Worm (Caenorhabditis elegans) whole organism, dauer: ENCODE data around the gene fipr-5.

Source experiments
- unc-62 ChIP-seq: sonication (generic microtip); optimal IDR thresholded peaks from 2 replicates; lab custom pipeline; 2017; ENCODE audit warnings: missing biosample characterization, missing genetic modification reagents, missing genetic modification characterization

fipr-5 gene

DNA sequence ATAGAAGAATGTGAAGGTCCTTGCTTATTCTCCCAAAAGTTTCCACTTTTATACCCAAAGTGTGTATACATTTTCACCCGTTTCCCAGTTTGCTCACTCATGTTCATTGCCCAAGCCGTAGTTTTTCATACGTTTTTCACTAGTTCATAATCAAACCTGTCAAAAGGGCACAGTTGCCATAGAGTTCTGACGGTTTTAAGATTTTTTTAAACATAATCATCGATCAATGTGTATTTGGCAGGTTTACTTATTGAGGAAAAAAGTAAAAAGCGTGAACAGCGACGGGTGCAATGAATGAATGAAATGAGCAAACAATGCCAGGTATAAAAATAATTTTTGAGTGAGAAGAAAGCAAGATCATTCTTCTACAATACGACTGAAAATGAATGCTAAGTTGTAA is at the start of gene fipr-5, which contains the start of gene fipr-9:
TSS of gene fipr-5 (minus strand) at position 101 of the 400 bp plus-strand sequence.
TSS of gene fipr-9 (plus strand) at position 346 of the 400 bp plus-strand sequence.
- TF ChIP-seq unc-62 (GFP tag; lab: Kevin White, UChicago), result no peak

DNA sequence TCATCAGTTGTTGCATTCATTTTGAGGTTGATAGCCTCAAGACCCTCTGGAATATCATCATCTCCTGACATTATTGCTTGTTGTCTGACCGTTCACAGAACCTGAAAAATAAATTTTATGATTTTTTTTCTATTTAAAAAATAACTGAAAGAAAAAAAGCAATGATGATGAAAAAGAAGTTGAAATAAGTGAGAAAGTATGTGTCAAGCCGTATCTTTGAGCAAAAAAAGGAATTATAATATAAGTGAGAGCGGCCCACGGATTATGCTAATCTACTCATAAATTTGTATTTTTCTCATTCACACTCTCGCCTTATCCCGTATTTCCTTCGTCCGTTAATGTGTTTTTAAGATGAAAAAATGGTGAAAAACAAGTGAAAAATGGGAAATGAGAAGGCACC is 49.0 kb upstream of the fipr-5 start, which contains the start of gene ric-4:
TSS of gene ric-4 (minus strand) at position 101 of the 400 bp plus-strand sequence.
- TF ChIP-seq unc-62 (GFP tag; lab: Kevin White, UChicago), result no peak

DNA sequence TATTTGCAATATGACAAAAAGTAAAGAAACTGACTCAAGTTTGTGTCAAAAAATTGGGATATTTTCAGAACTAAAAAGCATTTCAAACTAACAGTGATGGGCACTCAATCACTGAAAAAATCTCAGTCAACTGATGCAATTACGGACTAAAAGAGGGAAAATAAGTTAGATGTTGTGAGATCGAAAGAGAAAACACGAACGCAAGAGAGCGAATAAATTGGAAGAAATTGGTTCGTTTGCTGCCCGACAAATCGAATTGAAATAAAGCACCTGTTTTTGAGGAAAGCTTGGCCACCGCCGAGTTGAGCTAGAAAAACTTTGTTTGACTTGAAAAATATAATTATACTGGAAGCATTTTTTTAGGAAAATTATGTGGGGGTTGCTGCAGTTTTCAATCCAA is 44.8 kb upstream of the fipr-5 start:
- TF ChIP-seq unc-62 (GFP tag; lab: Kevin White, UChicago), result no peak

DNA sequence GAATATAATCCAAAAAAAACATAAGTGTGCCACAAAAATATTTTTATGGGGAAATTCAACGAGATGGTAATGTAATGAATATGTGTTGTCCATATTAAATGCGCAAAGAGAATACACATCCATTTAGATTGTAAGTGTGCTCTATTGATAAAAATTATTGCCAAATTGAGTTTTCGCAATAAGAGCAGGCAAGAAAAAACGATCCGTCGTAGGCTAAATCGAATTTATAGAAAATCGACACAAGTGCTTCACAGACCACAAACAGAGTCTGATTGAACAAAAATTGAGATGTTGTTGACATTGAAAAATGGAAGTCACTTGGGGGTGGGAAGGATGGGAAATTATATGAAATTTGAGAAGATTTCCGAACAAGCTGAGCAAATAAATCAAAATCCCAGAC is 43.8 kb upstream of the fipr-5 start:
- no peak for TF ChIP-seq unc-62 (GFP tag; lab: Kevin White, UChicago)

DNA sequence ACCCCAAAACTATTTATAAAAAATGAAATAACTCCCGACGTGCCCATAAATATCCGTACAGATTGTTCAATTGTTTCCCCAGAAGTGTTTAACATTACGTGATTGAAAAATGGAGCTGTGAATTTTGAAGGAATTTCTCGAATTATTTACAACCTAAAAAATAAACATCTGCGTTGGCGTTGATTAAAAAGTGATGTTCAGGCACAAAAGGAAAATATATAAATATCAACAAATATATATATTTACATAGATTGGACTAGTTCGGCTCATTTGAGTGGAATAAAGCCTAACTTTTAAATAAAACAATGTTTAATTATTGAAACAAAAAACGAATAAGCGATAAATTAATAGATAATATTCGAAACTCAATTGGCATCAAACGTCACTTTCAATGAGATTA is 39.2 kb upstream of the fipr-5 start, which contains the start of gene sri-18:
TSS of gene sri-18 (minus strand) at position 101 of the 400 bp plus-strand sequence.
- TF ChIP-seq unc-62 (GFP tag; lab: Kevin White, UChicago), result no peak

DNA sequence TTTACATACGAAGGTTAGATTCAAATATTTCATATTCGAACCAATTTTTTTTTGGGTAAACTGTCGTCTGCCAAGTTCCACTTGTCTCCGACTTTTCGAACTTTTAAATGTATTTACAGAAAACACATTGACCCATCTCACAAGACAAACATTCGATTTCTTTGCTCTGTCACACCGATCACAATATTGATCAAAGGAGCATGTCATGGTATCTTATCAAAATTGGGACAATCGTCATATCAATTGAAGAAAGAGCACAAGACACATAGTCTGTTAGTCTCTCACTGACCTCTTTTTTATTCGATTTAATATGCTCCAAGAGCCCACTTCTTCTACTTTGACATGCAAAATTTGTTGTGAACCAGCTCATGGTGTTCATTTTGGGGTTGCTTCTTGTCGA is 34.8 kb upstream of the fipr-5 start, which contains the start of gene nhr-232:
TSS of gene nhr-232 (plus strand) at position 121 of the 400 bp plus-strand sequence.
- no peak for TF ChIP-seq unc-62 (GFP tag; lab: Kevin White, UChicago)

DNA sequence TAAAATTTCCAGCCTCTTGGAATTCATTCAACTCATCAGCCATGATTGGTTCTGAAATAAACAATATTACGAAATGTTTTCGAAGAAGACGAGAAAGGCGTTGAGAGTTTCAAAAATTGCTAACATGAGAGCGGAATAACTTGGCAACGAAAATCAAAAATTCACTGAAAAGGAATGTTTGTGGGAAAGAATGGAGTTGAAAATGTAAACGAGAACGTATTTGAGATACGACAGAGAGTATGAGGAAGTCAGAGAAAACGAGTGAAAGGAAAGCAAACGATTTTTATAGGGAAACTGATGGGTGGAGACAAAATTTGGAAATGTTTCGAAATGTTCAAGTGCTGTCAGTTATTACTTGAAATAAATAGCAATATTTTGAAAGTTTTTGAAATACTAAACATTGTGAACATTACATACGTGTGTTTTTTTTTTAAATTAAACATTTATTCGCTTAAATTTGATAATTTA is 33.8 kb upstream of the fipr-5 start, which contains the start of gene rop-1:
TSS of gene rop-1 (minus strand) at position 51 of the 468 bp plus-strand sequence.
- TF ChIP-seq unc-62 (GFP tag; lab: Kevin White, UChicago), result no peak

DNA sequence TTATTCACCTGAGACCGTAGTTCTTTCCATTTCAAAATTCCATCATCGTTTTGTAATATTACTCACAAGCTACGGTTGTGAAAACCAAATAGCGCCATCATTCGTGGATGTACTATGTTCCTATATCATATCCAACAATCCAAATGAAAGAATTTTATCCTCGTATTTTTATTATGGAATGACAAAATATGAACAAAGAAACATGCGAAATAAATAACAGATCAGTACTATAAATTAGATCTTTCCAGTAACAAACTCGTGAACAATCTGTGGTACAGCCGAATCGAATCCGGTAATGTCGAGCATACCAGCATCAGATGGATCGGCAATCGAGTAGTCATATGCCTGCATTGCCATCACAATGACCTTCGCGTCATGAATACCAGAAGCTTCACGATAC is 31.5 kb upstream of the fipr-5 start:
- TF ChIP-seq unc-62 (GFP tag; lab: Kevin White, UChicago), result no peak

DNA sequence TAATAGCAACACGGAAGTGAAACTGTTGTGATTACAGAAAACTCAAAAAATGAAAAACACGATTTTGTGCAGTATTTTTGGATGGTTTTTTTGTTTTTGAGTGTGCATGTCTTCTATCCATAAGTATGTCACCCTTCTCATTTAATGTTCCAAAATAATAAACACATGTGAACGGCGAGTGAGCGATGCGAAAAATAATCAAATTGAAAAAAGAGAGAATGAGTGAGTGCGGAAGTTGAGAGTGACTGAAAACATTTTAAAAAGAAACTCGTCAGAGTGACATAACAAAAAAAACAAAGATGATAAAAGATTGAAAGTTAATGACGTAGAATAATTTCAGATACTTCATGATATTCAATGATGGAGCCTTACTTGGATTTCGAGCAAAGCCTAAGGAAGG is 28.3 kb upstream of the fipr-5 start:
- TF ChIP-seq unc-62 (GFP tag; lab: Kevin White, UChicago), result no peak

DNA sequence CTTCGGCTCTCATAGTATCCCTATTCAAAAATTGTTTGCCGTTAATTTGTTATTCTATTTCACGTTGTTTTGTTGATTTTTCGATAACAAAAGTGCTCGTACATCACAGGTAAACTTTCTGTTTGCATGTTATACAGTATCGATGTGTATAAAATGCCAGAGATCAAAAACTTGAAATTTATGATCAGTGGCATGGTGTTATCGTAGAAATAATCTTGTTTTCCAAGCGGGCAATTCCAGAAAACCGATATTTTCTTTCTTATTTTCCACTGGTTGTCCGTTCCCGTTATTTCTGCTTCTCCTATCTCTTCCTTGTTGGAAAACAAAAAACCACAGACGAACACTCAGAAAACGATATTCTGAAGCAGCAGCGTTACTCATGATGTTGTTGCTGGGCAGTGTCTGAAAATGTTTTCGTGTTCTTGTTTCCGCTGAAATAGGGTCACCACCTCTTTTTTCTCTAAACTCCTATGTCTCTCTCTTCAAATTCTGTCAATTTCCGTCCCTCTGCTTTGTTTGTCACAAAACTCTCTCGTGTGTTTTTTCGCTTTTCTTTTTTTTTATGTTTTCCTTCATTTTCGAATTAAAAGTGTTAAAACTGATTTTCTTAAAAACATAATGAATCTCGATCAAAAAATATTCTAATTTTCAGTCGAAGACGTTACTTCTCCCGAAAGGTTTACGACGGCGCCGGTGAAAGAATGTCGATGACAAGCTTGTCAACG is 27.2 kb upstream of the fipr-5 start, which contains the start of gene akt-1:
TSS of gene akt-1 (plus strand) at position 651 of the 725 bp plus-strand sequence.
- no peak for TF ChIP-seq unc-62 (GFP tag; lab: Kevin White, UChicago)

DNA sequence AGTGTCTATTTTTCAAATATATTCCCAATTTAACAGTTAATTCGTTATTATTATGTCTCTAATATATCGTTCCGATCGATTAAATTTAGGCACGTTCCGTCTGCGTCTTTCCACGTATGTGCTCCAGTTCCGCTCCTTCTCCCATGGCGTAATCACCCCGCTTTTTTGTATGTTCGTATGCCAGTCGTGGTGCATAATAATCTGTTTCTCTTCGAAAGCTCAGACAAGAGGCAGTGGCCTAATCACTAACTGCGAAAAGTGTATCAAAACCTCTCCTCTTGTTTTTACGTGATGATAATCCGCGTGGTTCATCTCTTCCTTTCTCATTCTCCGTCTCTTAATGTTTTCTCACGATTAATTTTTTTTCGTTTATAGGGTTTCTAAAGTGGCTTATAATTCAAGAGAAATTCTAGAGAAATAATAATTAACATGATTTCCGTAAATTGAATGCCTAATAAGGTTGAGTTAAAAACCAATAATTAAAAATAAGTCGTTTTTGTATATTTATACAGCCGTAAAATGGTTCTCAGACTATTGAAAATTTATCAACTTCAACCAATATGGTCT is 26.5 kb upstream of the fipr-5 start:
- no peak for TF ChIP-seq unc-62 (GFP tag; lab: Kevin White, UChicago)

DNA sequence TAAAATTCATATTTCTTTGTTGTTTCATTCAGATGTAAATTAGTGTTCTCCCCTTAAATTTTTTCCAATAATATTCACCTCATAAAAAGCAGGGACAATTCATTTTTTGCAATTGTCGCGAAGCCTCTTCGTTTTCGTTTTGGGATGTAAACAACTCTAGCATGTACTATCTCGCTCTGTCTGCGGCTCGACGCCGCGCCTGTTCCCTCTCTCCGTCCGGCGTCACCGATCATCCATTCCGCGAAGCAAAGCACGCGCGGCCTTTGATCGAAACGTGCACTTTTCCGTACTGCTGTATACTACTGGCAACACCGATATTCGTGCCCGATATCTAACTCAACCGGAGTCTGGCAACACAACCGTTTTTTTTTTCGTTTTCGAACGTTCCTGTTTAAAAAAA is 25.8 kb upstream of the fipr-5 start:
- no peak for TF ChIP-seq unc-62 (GFP tag; lab: Kevin White, UChicago)

DNA sequence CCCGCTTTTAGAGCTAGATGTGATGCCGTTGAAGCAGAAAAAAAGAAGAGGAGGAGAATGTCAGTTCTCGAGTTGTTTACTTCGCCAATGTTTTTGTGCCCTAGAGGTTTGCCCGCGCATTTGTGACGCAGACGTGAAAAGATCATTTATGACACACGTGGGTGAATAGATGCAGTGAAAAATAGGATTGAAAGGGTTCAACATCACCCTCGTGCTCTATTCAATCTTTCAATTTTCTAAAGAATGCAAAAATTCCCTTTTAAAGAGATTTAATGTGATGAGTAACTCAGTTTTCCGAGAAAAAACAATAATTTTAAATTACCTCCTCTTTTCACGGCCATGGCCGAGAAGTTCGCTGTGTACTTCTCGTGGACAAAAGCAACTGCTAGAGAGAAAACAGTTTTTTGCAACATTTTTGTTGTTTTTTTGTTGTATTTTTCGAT is 25.2 kb upstream of the fipr-5 start:
- no peak for TF ChIP-seq unc-62 (GFP tag; lab: Kevin White, UChicago)

DNA sequence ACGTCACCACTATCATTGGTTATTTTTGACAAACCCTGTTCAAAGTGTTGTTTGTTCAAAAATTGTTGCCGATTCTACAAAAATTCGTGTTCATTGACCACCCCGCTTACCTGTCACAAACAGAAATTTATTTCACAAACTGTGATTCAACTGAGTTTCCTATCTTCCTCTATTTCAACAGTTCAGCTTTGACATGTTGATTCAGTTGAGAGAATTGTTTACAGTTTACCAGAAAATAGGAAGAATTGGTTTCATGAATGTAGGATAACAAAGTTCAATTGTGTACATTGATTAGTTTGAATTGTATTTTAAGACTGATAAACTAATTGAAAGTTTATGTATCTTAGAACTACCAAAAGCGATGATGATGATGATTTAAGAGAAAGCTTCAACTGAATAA is 24.4 kb upstream of the fipr-5 start:
- TF ChIP-seq unc-62 (GFP tag; lab: Kevin White, UChicago), result no peak

DNA sequence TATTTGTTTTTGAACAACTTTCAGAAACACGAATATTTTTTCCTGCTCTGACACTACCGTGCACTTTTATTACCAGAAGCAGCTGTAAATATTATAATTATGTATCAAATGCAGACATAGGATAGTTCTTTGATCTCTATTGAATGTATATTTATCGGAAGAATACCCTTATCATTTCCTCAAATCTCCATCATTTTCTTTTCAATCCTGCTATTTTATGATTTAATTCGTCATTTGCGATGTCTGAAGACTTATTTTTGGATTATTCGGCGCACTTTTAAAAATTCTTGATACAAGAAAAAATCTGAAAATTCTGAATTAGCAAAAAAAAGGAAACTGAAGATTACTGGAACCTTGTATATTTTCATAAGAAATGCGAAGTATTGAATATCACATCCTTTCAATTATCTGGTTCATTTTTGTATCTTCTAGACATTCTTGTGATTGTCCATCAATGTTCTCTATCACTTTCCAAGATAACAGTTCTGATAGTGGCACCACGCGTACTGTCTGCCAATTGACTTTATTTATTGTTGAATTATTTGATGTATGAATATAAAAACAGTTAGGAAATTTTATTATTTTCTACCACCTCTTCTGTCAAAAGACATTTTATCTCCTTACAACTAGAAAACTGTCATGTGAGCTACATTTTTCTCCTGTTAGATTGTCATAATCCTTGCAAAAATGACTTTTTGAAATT is 23.0 kb upstream of the fipr-5 start:
- no peak for TF ChIP-seq unc-62 (GFP tag; lab: Kevin White, UChicago)

DNA sequence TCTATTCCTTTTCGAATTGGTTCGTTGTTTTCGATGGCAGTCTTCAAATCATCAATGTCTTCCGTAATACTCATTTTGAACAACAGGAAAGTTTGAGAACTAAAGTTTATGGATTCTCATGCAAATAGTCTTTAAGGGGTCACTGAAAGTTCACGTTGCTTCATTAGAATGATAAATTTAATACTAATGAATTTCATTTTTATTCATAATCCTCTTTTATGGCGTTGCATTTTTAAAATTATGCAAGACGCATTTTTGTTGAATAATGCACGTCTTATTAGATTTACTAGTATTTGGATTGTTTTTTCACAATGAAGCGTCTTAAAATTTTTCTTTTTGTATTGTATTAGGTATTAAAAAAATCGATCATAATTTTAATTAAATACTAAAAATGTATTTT is 21.9 kb upstream of the fipr-5 start, which contains the start of gene C12D8.9:
TSS of gene C12D8.9 (minus strand) at position 101 of the 400 bp plus-strand sequence.
- no peak for TF ChIP-seq unc-62 (GFP tag; lab: Kevin White, UChicago)
